Fruit fly (Drosophila melanogaster) whole organism, wandering third instar larva: ENCODE data around the gene Hrs.

Source experiments
- Abd-B ChIP-seq: fragments of >200 bp; optimal IDR thresholded peaks from 2 replicates; lab custom pipeline; 2017; ENCODE audit warnings: missing biosample characterization, missing genetic modification characterization
- CG32264 ChIP-seq: fragments of 200-800 bp; sonication (Bioruptor generic); optimal IDR thresholded peaks from 2 replicates; lab custom pipeline; 2016; ENCODE audit warnings: missing biosample characterization, missing genetic modification characterization
- CrebA ChIP-seq: fragments of 200-800 bp; sonication (Bioruptor generic); optimal IDR thresholded peaks from 2 replicates; lab custom pipeline; 2016; ENCODE audit warnings: missing biosample characterization, mild to moderate bottlenecking, missing genetic modification characterization, borderline replicate concordance
- N ChIP-seq: fragments of >200 bp; optimal IDR thresholded peaks from 2 replicates; lab custom pipeline; 2018; ENCODE audit warnings: missing biosample characterization, missing external identifiers, missing genetic modification characterization
- dsf ChIP-seq: sonication (Bioruptor generic); optimal IDR thresholded peaks from 2 replicates; lab custom pipeline; 2016; ENCODE audit warnings: missing biosample characterization, missing genetic modification characterization, borderline replicate concordance
- fru ChIP-seq: fragments of 200-800 bp; sonication (Bioruptor generic); optimal IDR thresholded peaks from 3 replicates; lab custom pipeline; 2016; ENCODE audit warnings: missing biosample characterization, mild to moderate bottlenecking, missing genetic modification characterization
- pan ChIP-seq: fragments of >200 bp; optimal IDR thresholded peaks from 2 replicates; lab custom pipeline; 2017
- rgr ChIP-seq: fragments of 200-800 bp; sonication (Bioruptor generic); optimal IDR thresholded peaks from 3 replicates; lab custom pipeline; 2016; ENCODE audit warnings: missing biosample characterization, mild to moderate bottlenecking, missing genetic modification characterization
- sv ChIP-seq: fragments of 200-800 bp; sonication (Bioruptor generic); optimal IDR thresholded peaks from 3 replicates; lab custom pipeline; 2016; ENCODE audit warnings: missing biosample characterization, missing genetic modification characterization
- usp ChIP-seq: fragments of >200 bp; optimal IDR thresholded peaks from 2 replicates; lab custom pipeline; 2017; ENCODE audit warnings: missing biosample characterization, missing genetic modification characterization

DNA sequence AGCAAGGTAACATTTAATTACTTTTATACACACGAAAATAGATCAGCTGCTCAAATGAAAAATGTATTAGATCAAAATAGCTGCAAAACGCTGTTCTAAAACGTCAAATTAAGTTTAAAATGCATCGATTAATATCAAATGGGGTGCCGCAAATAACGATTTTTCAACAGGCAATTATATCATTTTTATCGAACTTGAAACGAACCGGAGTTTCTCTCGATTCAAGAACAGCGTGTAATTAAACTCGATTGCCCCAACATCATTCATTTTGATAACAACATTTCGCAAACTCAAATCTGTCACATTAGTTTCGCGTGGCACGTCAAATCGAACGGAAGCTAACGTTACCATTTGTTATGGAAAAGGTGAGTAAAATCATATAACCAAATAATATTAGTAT, 14.4 kb upstream of the Hrs start, which contains the start of gene CG31689:
- no peak for TF ChIP-seq fru
- no peak for TF ChIP-seq usp (GFP tag; lab: Kevin White, UChicago)
- TF ChIP-seq pan = no peak
- no peak for TF ChIP-seq rgr (GFP tag; lab: Kevin White, UChicago)
- TF ChIP-seq N = no peak
- no peak for TF ChIP-seq dsf (GFP tag; lab: Kevin White, UChicago)
- TF ChIP-seq Abd-B (GFP tag; lab: Kevin White, UChicago) = no peak
- no peak for TF ChIP-seq sv (GFP tag; lab: Kevin White, UChicago)
- TF ChIP-seq CG32264 (GFP tag; lab: Kevin White, UChicago) = no peak
- no peak for TF ChIP-seq CrebA (GFP tag; lab: Kevin White, UChicago)
